Worm (Caenorhabditis elegans) whole organism, midembryonic: Measurements from ENCODE around the gene C17F4.11.
"Not testable (repeated sequence)": the region's sequence is repeated elsewhere in the genome, so short reads cannot be mapped to it uniquely, and the experiment has no call there.

Experiments
- T22C8.4 ChIP-seq: fragments of 200-800 bp; sonication (Bioruptor generic); IDR thresholded peaks from 2 replicates; pipeline ENCODE4 v1.3.6; 2022; ENCODE audit warnings: missing genetic modification characterization, missing compliant biosample characterization
- cog-1 ChIP-seq: sonication (generic microtip); optimal IDR thresholded peaks from 2 replicates; lab custom pipeline; 2016; ENCODE audit warnings: missing genetic modification characterization, missing compliant biosample characterization
- flt-1 ChIP-seq: fragments of 200-800 bp; sonication (Bioruptor generic); IDR thresholded peaks from 2 replicates; pipeline ENCODE4 v1.3.6; 2022; ENCODE audit warnings: missing genetic modification characterization, missing compliant biosample characterization
- klf-2 ChIP-seq: fragments of 200-800 bp; sonication (Bioruptor generic); conservative IDR thresholded peaks from 2 replicates; pipeline ENCODE4 v1.3.6; 2022; ENCODE audit warnings: missing genetic modification reagents, missing genetic modification characterization, missing compliant biosample characterization
- med-1 ChIP-seq: sonication (generic microtip); optimal IDR thresholded peaks from 2 replicates; lab custom pipeline; 2017; ENCODE audit warnings: missing genetic modification characterization, mild to moderate bottlenecking, missing compliant biosample characterization, antibody characterized with exemption, missing genetic modification reagents; ENCODE audit not compliant: insufficient read depth
- ref-1 ChIP-seq: fragments of 200-800 bp; sonication (Bioruptor generic); conservative IDR thresholded peaks from 2 replicates; pipeline ENCODE4 v1.3.6; 2022; ENCODE audit warnings: missing genetic modification reagents, missing genetic modification characterization, missing compliant biosample characterization
- tab-1 ChIP-seq: fragments of 200-800 bp; sonication (Bioruptor generic); IDR thresholded peaks from 2 replicates; pipeline ENCODE4 v1.3.6; 2022; ENCODE audit warnings: missing genetic modification characterization, missing compliant biosample characterization
- ztf-23 ChIP-seq: fragments of 200-800 bp; sonication (Bioruptor generic); IDR thresholded peaks from 2 replicates; pipeline ENCODE4 v1.3.6; 2022; ENCODE audit warnings: missing genetic modification reagents, missing genetic modification characterization, missing compliant biosample characterization
- ztf-29 ChIP-seq: fragments of 200-800 bp; sonication (Bioruptor generic); IDR thresholded peaks from 2 replicates; pipeline ENCODE4 v1.3.6; 2022; ENCODE audit warnings: missing genetic modification reagents, missing genetic modification characterization, missing compliant biosample characterization

Gene C17F4.11

ce11 chrII:3237038-3237521, at the start of gene C17F4.11, which contains the start of gene srz-67:
Gene C17F4.11, plus strand, starts transcription at chrII:3237471.
Gene srz-67, minus strand, starts transcription at chrII:3237138.
- TF ChIP-seq ztf-29 (GFP tag; lab: Robert Waterston, UW): no peak
- no peak for TF ChIP-seq med-1 (GFP tag; lab: Kevin White, UChicago)
- TF ChIP-seq cog-1 (tag; lab: Kevin White, UChicago): no peak
- TF ChIP-seq flt-1 (GFP tag; lab: Robert Waterston, UW): no peak
- TF ChIP-seq ztf-23: no peak
- no peak for TF ChIP-seq ref-1 (GFP tag; lab: Robert Waterston, UW)
- no peak for TF ChIP-seq klf-2 (GFP tag; lab: Robert Waterston, UW)
- TF ChIP-seq T22C8.4: no peak
- TF ChIP-seq tab-1: no peak

ce11 chrII:3189038-3189437, 48.2 kb upstream of the C17F4.11 start, which contains the start of gene Y27F2A.11:
Gene Y27F2A.11, plus strand, starts transcription at chrII:3189338.
- not testable (repeated sequence) for TF ChIP-seq med-1 (GFP tag; lab: Kevin White, UChicago); tab-1; klf-2 (GFP tag; lab: Robert Waterston, UW)

- TF ChIP-seq flt-1 (GFP tag; lab: Robert Waterston, UW); T22C8.4; ref-1 (GFP tag; lab: Robert Waterston, UW): not testable (repeated sequence)
These were observed 45.7 kb upstream of the C17F4.11 start, which contains the start of gene Y27F2A.9 for ce11 chrII:3191544-3191943. Gene Y27F2A.9, minus strand, starts transcription at chrII:3191644.

- no peak for TF ChIP-seq tab-1
- TF ChIP-seq flt-1 (GFP tag; lab: Robert Waterston, UW): no peak
- no peak for TF ChIP-seq T22C8.4
- no peak for TF ChIP-seq ref-1 (GFP tag; lab: Robert Waterston, UW)
- no peak for TF ChIP-seq ztf-29 (GFP tag; lab: Robert Waterston, UW)
- no peak for TF ChIP-seq med-1 (GFP tag; lab: Kevin White, UChicago)
- no peak for TF ChIP-seq ztf-23
- TF ChIP-seq klf-2 (GFP tag; lab: Robert Waterston, UW): no peak
- no peak for TF ChIP-seq cog-1 (tag; lab: Kevin White, UChicago)
These were observed 41.5 kb upstream of the C17F4.11 start for ce11 chrII:3195739-3196138.

ce11 chrII:3196966-3197365, 40.3 kb upstream of the C17F4.11 start, which contains the start of gene gcy-15:
Gene gcy-15, minus strand, starts transcription at chrII:3197066.
- TF ChIP-seq cog-1 (tag; lab: Kevin White, UChicago) (no peak), flt-1 (GFP tag; lab: Robert Waterston, UW) (no peak), T22C8.4 (no peak), ztf-29 (GFP tag; lab: Robert Waterston, UW) (no peak), med-1 (GFP tag; lab: Kevin White, UChicago) (no peak), ref-1 (GFP tag; lab: Robert Waterston, UW) (no peak)

- no peak for TF ChIP-seq klf-2 (GFP tag; lab: Robert Waterston, UW)
- TF ChIP-seq T22C8.4: no peak
- TF ChIP-seq ztf-23: no peak
- TF ChIP-seq flt-1 (GFP tag; lab: Robert Waterston, UW): no peak
- TF ChIP-seq ref-1 (GFP tag; lab: Robert Waterston, UW): no peak
- no peak for TF ChIP-seq cog-1 (tag; lab: Kevin White, UChicago)
- TF ChIP-seq med-1 (GFP tag; lab: Kevin White, UChicago): no peak
- no peak for TF ChIP-seq tab-1
- no peak for TF ChIP-seq ztf-29 (GFP tag; lab: Robert Waterston, UW)
These were observed 38.3 kb upstream of the C17F4.11 start, which contains the start of gene sri-51 for ce11 chrII:3198998-3199397. Gene sri-51, minus strand, starts transcription at chrII:3199098.

ce11 chrII:3201242-3201641, 36.0 kb upstream of the C17F4.11 start, which contains the start of gene sri-48:
Gene sri-48, minus strand, starts transcription at chrII:3201342.
- not testable (repeated sequence) for TF ChIP-seq cog-1 (tag; lab: Kevin White, UChicago); tab-1; T22C8.4

- TF ChIP-seq ztf-23 (no peak), klf-2 (GFP tag; lab: Robert Waterston, UW) (no peak), cog-1 (tag; lab: Kevin White, UChicago) (no peak), med-1 (GFP tag; lab: Kevin White, UChicago) (no peak), T22C8.4 (no peak), flt-1 (GFP tag; lab: Robert Waterston, UW) (no peak), tab-1 (no peak), ref-1 (GFP tag; lab: Robert Waterston, UW) (no peak), ztf-29 (GFP tag; lab: Robert Waterston, UW) (no peak)
These were observed 34.8 kb upstream of the C17F4.11 start, which contains the start of gene sri-53 for ce11 chrII:3202519-3202918. Gene sri-53, minus strand, starts transcription at chrII:3202619.

ce11 chrII:3203415-3203814, 33.9 kb upstream of the C17F4.11 start, which contains the start of gene sri-50:
Gene sri-50, plus strand, starts transcription at chrII:3203715.
- TF ChIP-seq T22C8.4 (no peak), ztf-29 (GFP tag; lab: Robert Waterston, UW) (no peak), tab-1 (no peak), flt-1 (GFP tag; lab: Robert Waterston, UW) (no peak), ztf-23 (no peak), ref-1 (GFP tag; lab: Robert Waterston, UW) (no peak), med-1 (GFP tag; lab: Kevin White, UChicago) (no peak), cog-1 (tag; lab: Kevin White, UChicago) (no peak), klf-2 (GFP tag; lab: Robert Waterston, UW) (no peak)

ce11 chrII:3206423-3206989, 30.8 kb upstream of the C17F4.11 start, which contains the start of the genes ZC239.20 and ZC239.21:
Gene ZC239.20, minus strand, starts transcription at chrII:3206523.
Gene ZC239.21, plus strand, starts transcription at chrII:3206939.
- TF ChIP-seq ztf-23 (no peak), ztf-29 (GFP tag; lab: Robert Waterston, UW) (no peak), tab-1 (no peak), med-1 (GFP tag; lab: Kevin White, UChicago) (no peak), T22C8.4 (no peak), ref-1 (GFP tag; lab: Robert Waterston, UW) (no peak), klf-2 (GFP tag; lab: Robert Waterston, UW) (no peak)
